Fruit fly (Drosophila melanogaster): ENCODE results near the gene AdoR.

Gene AdoR

DNA sequence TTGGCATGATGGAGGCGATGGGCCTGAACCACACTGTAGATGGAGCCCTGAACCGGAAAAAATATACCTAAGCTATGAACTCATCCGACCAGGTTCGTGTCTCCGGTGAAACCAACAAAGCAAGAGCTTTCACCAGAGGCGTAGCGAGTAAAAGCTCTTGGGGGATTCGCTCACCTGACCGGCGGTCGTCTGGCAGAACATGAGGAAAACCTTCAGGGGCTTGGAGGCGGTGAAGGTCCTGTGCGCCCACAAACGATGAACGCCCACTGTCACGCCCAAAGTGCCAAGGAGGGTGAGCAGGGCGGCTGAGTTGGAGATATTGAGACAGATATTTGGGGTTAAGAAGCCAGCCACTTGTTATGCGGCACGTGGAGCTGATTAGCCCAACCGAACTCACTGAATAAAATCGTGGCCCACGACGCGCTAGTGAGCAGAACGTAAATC lies 46.2 kb upstream of the AdoR start (continued):
- TF ChIP-seq Bgb (GFP tag; IDR thresholded peaks at IDR 0.05; ENCODE audit: partially characterized antibody), result peak; percentile 35; the same call in 1 of the 2 replicates
- TF ChIP-seq CG11723 (GFP tag; optimal IDR thresholded peaks at IDR 0.05), result no peak
- 0 out of 2 replicates have a peak, but pooled peaks have one; percentile 20 for TF ChIP-seq CG32772 (GFP tag; IDR thresholded peaks at IDR 0.05)
- TF ChIP-seq eyg (GFP tag; optimal IDR thresholded peaks at IDR 0.05), result peak; percentile 33
- no peak for TF ChIP-seq ranshi (GFP tag; IDR thresholded peaks at IDR 0.05)
- peak; percentile 40; the same call in 1 of the 3 replicates for TF ChIP-seq B-H1 (GFP tag; IDR thresholded peaks at IDR 0.05)
- TF ChIP-seq lbe (GFP tag; optimal IDR thresholded peaks at IDR 0.05), result no peak
- no peak for TF ChIP-seq gsb (GFP tag; IDR thresholded peaks at IDR 0.05)
- TF ChIP-seq h (optimal IDR thresholded peaks at IDR 0.05), result no peak
- no peak for TF ChIP-seq sens-2 (GFP tag; IDR thresholded peaks at IDR 0.05)
- TF ChIP-seq dan (GFP tag; IDR thresholded peaks at IDR 0.05), result no peak
- peak; percentile 15; the same call in 1 of the 2 replicates for TF ChIP-seq Atf6 (GFP tag; IDR thresholded peaks at IDR 0.05)
- no peak for TF ChIP-seq pnt (GFP tag; optimal IDR thresholded peaks at IDR 0.05)
- peak; percentile 14 for TF ChIP-seq Fer3 (tag; optimal IDR thresholded peaks at IDR 0.05)
- no peak for TF ChIP-seq Sox102F (GFP tag; optimal IDR thresholded peaks at IDR 0.05)

DNA sequence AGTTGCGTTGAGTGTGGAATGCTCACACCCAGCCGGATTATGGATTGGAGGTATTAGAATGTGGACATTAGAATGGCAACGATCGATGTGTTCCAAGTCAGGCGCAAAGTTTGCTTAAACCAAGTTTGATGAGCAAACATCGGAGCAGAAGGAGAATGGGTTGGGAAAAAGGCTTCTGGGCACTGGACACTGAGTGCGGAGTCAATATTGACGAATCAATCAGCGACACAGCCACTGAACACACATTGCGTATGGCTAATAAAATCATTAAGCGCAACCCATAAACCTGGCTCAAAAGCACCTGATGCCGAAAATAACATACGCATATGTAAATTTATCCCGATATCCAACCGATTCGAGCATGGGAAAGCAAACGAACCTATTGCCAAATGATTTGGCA lies 44.4 kb upstream of the AdoR start:
- TF ChIP-seq danr (GFP tag; IDR thresholded peaks at IDR 0.05), result no peak
- TF ChIP-seq aop (GFP tag; IDR thresholded peaks at IDR 0.05), result no peak
- TF ChIP-seq CG8290 (GFP tag; optimal IDR thresholded peaks at IDR 0.05), result no peak
- TF ChIP-seq CG8290 (tag; optimal IDR thresholded peaks at IDR 0.05), result peak in 1 of 2 experiments; percentile 50
- no peak for TF ChIP-seq pfk (GFP tag; optimal IDR thresholded peaks at IDR 0.05)
- TF ChIP-seq CG17612 (GFP tag; IDR thresholded peaks at IDR 0.05), result 0 out of 2 replicates have a peak, but pooled peaks have one; percentile 24
- TF ChIP-seq mirr (GFP tag; optimal IDR thresholded peaks at IDR 0.05), result peak; percentile 25
- peak; percentile 48; the same call in 2 of the 3 replicates for TF ChIP-seq ci (GFP tag; IDR thresholded peaks at IDR 0.05)
- no peak for TF ChIP-seq CG1024 (GFP tag; IDR thresholded peaks at IDR 0.05)
- no peak for TF ChIP-seq sc (optimal IDR thresholded peaks at IDR 0.05)
- no peak for TF ChIP-seq sc (GFP tag; optimal IDR thresholded peaks at IDR 0.05)
- TF ChIP-seq CG12071 (GFP tag; optimal IDR thresholded peaks at IDR 0.05), result peak; percentile 36
- TF ChIP-seq CG5953 (GFP tag; IDR thresholded peaks at IDR 0.05), result peak; percentile 20; the same call in 1 of the 2 replicates
- TF ChIP-seq CG12769 (tag; optimal IDR thresholded peaks at IDR 0.05), result peak; percentile 15
- TF ChIP-seq CG32767 (GFP tag; IDR thresholded peaks at IDR 0.05), result peak; percentile 13; the same call in 1 of the 2 replicates
- TF ChIP-seq otp (GFP tag; IDR thresholded peaks at IDR 0.05), result 0 out of 3 replicates have a peak, but pooled peaks have one; percentile 22
- peak; percentile 15 for TF ChIP-seq HHEX (GFP tag; optimal IDR thresholded peaks at IDR 0.05)
- TF ChIP-seq Sox100B (GFP tag; optimal IDR thresholded peaks at IDR 0.05), result no peak
- peak; percentile 55 for TF ChIP-seq sens (GFP tag)
- peak; percentile 42 for TF ChIP-seq wek (GFP tag; optimal IDR thresholded peaks at IDR 0.05)
- peak; percentile 0 for TF ChIP-seq CG10209 (GFP tag; optimal IDR thresholded peaks at IDR 0.05)
- no peak for TF ChIP-seq CG8765 (GFP tag; IDR thresholded peaks at IDR 0.05)
- peak; percentile 31 for TF ChIP-seq lab (GFP tag; optimal IDR thresholded peaks at IDR 0.05)
- peak; percentile 6 for TF ChIP-seq caup (GFP tag; optimal IDR thresholded peaks at IDR 0.05; ENCODE audit: severe bottlenecking)
- no peak for TF ChIP-seq CG32532 (GFP tag; IDR thresholded peaks at IDR 0.05)
- peak; percentile 1 for TF ChIP-seq CG15514 (GFP tag; optimal IDR thresholded peaks at IDR 0.05)
- TF ChIP-seq stc (GFP tag; IDR thresholded peaks at IDR 0.05), result peak; percentile 22; the same call in 1 of the 2 replicates
- no peak for TF ChIP-seq sug (tag; optimal IDR thresholded peaks at IDR 0.05)
- peak; percentile 38 for TF ChIP-seq ATbp (GFP tag; optimal IDR thresholded peaks at IDR 0.05)
- TF ChIP-seq CG14014 (GFP tag; IDR thresholded peaks at IDR 0.05), result peak; percentile 22; the same call in 1 of the 2 replicates
- peak; percentile 35; the same call in 1 of the 2 replicates for TF ChIP-seq sob (GFP tag; IDR thresholded peaks at IDR 0.05)
- peak; percentile 82 for TF ChIP-seq Med (GFP tag)

Data from whole organism, embryonic.